Worm (Caenorhabditis elegans): ENCODE data around the gene mrpl-49.

Gene mrpl-49

ce11 chrV:12768946-12769345, 40.5 kb downstream of the mrpl-49 start, which contains the start of gene srt-43:
Gene srt-43, plus strand, starts transcription at chrV:12769246.
- TF ChIP-seq egl-27 (tag; optimal IDR thresholded peaks at IDR 0.05) = no peak
- TF ChIP-seq ceh-16 (tag; optimal IDR thresholded peaks at IDR 0.05) = no peak
- TF ChIP-seq daf-12 (tag; optimal IDR thresholded peaks at IDR 0.05) = no peak
- TF ChIP-seq fkh-10 (GFP tag; optimal IDR thresholded peaks at IDR 0.05) = no peak
- TF ChIP-seq nfya-1 (tag; optimal IDR thresholded peaks at IDR 0.05; ENCODE audit: insufficient read depth) = no peak
- no peak for TF ChIP-seq lin-15B (tag; optimal IDR thresholded peaks at IDR 0.05)
- TF ChIP-seq ceh-28 (tag; optimal IDR thresholded peaks at IDR 0.05) = no peak

- TF ChIP-seq ztf-11 (tag; optimal IDR thresholded peaks at IDR 0.05) (no peak), egl-27 (tag; optimal IDR thresholded peaks at IDR 0.05) (no peak), lin-15B (tag; optimal IDR thresholded peaks at IDR 0.05) (no peak), nhr-12 (tag; optimal IDR thresholded peaks at IDR 0.05) (no peak), nhr-25 (tag; optimal IDR thresholded peaks at IDR 0.05) (no peak), nhr-77 (tag; optimal IDR thresholded peaks at IDR 0.05) (no peak), fkh-2 (tag; optimal IDR thresholded peaks at IDR 0.05) (no peak), eor-1 (tag; optimal IDR thresholded peaks at IDR 0.05) (no peak), tbx-2 (tag; optimal IDR thresholded peaks at IDR 0.05) (no peak), unc-62 (GFP tag; optimal IDR thresholded peaks at IDR 0.05) (no peak), daf-12 (tag; optimal IDR thresholded peaks at IDR 0.05) (no peak), ama-1 (optimal IDR thresholded peaks at IDR 0.05) (no peak)
These were observed 44.8 kb downstream of the mrpl-49 start, which contains the start of gene ZC455.1 for ce11 chrV:12773222-12773621. Gene ZC455.1, plus strand, starts transcription at chrV:12773522.

- TF ChIP-seq fkh-10 (GFP tag; optimal IDR thresholded peaks at IDR 0.05) (no peak), lsy-12 (tag; optimal IDR thresholded peaks at IDR 0.05) (no peak), ztf-11 (tag; optimal IDR thresholded peaks at IDR 0.05) (no peak)
These were observed 45.4 kb downstream of the mrpl-49 start for ce11 chrV:12773852-12774251.
